Worm (Caenorhabditis elegans) whole organism, L3 larva: Measurements from ENCODE around the gene srbc-12.

Experiments
- R02D3.7 ChIP-seq: fragments of 150-350 bp; optimal IDR thresholded peaks from 2 replicates; lab custom pipeline; 2014; ENCODE audit warnings: missing biosample characterization, missing genetic modification characterization
- aly-2 ChIP-seq: fragments of 150-350 bp; optimal IDR thresholded peaks from 2 replicates; lab custom pipeline; 2014; ENCODE audit warnings: missing biosample characterization, missing genetic modification characterization
- ama-1 ChIP-seq: fragments of 150-350 bp; optimal IDR thresholded peaks from 2 replicates; lab custom pipeline; 2018
- ceh-82 ChIP-seq: fragments of 150-350 bp; optimal IDR thresholded peaks from 2 replicates; lab custom pipeline; 2014; ENCODE audit warnings: missing biosample characterization, missing genetic modification characterization
- elt-3 ChIP-seq, 3 experiments: fragments of 150-350 bp in 1 of 3; sonication (generic microtip) in 2 of 3; optimal IDR thresholded peaks; 2 replicates in 2 of 3; 4 replicates in 1 of 3; lab custom pipeline; 2014 to 2017; ENCODE audit warnings: missing biosample characterization in 3 of 3, missing genetic modification characterization in 3 of 3
- jun-1 ChIP-seq: fragments of 150-350 bp; optimal IDR thresholded peaks from 2 replicates; lab custom pipeline; 2014; ENCODE audit warnings: missing biosample characterization, missing genetic modification reagents, missing genetic modification characterization
- nhr-12 ChIP-seq: fragments of 150-350 bp; optimal IDR thresholded peaks from 2 replicates; lab custom pipeline; 2014; ENCODE audit warnings: missing biosample characterization, missing genetic modification characterization
- nhr-237 ChIP-seq: fragments of 150-350 bp; optimal IDR thresholded peaks from 2 replicates; lab custom pipeline; 2014; ENCODE audit warnings: missing biosample characterization, missing genetic modification characterization
- nhr-28 ChIP-seq: fragments of 150-350 bp; optimal IDR thresholded peaks from 2 replicates; lab custom pipeline; 2014; ENCODE audit warnings: missing biosample characterization, missing genetic modification characterization
- tbx-2 ChIP-seq: sonication (generic microtip); optimal IDR thresholded peaks from 2 replicates; lab custom pipeline; 2016; ENCODE audit warnings: mild to moderate bottlenecking, missing genetic modification characterization, missing compliant biosample characterization
- zag-1 ChIP-seq: fragments of 150-350 bp; optimal IDR thresholded peaks from 2 replicates; lab custom pipeline; 2014; ENCODE audit warnings: missing biosample characterization, missing genetic modification characterization

DNA sequence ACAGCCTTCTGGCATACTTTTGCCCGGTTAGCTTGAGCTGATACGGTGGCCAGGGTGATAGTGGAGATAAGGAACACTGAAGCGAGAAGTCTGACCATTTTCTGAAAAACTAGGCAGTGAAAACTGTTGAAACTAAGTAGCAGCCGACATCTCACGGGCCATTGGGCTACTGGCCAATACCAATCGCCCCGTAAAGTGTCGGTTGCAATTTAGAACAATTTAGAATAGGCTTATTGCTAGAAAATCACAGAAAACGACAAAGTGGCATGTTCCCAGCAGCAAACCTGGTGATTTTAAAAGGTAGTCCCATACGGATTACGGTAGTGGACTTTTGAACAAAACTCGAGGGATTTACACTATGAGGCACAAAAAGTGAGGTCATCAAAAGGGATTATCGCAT, 21.4 kb downstream of the srbc-12 start, which contains the start of gene T02B11.4:
- TF ChIP-seq aly-2 (tag; lab: Kevin White, UChicago) (no peak), nhr-237 (tag; lab: Kevin White, UChicago) (no peak), ama-1 (lab: Kevin White, UChicago) (no peak), R02D3.7 (tag; lab: Kevin White, UChicago) (no peak), zag-1 (no peak), jun-1 (tag; lab: Kevin White, UChicago) (no peak), elt-3 (tag; optimal IDR thresholded peaks at IDR 0.05; lab: Kevin White, UChicago) (no peak), tbx-2 (tag; lab: Kevin White, UChicago) (no peak), nhr-28 (no peak), nhr-12 (tag; lab: Kevin White, UChicago) (no peak), ceh-82 (tag; lab: Kevin White, UChicago) (no peak)
